Fruit fly (Drosophila melanogaster) whole organism: ENCODE data around the gene TpnC25D.

ENCODE experiments used
- CG8478 ChIP-seq: fragments of >200 bp; optimal IDR thresholded peaks from 2 replicates; lab custom pipeline; 2018; ENCODE audit warnings: inconsistent platforms
- Dll ChIP-seq: fragments of >200 bp; optimal IDR thresholded peaks from 2 replicates; lab custom pipeline; 2017
- pan ChIP-seq: fragments of >200 bp; optimal IDR thresholded peaks from 2 replicates; lab custom pipeline; 2017
- psq ChIP-seq: fragments of >200 bp; optimal IDR thresholded peaks from 2 replicates; lab custom pipeline; 2017

DNA sequence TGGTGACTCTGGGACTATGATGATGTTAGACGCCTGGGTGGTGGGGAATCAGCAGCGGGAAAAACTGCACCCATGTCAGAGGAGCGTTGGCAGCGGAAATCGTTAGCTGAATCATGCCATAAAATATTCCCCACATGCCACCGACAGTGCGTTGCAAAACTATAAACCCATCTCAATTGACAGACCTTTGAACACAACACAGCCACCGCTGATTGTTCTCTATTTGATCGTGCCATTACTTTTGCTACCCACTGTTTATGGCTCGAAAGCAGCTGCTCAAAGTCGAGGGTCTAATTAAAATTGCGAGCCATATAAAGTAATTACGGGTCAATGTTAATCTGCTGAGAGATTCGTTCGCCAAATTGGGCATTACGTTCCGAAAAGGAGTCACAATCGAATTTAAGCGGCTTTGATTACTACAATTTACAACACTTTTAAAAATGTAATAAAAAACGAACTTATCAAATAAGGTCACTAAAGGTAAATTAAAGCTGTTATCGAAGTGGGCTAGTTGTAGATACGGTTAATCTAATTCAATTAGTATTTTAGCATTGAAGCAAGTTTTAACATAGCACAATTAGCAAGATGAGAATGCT is 8.3 kb downstream of the TpnC25D start:
- TF ChIP-seq Dll (lab: Kevin White, UChicago) (no peak), CG8478 (no peak), pan (lab: Kevin White, UChicago) (no peak), psq (lab: Kevin White, UChicago) (no peak)
